Fruit fly (Drosophila melanogaster) whole organism, prepupa: ENCODE measurements around the gene CG7059.

Experiments used
- Blimp-1 ChIP-seq: fragments of 200-800 bp; sonication (Bioruptor generic); optimal IDR thresholded peaks from 3 replicates; lab custom pipeline; 2017; ENCODE audit warnings: missing biosample characterization, missing genetic modification characterization, mild to moderate bottlenecking, moderate library complexity, missing genetic modification reagents
- CG10631 ChIP-seq: fragments of 200-800 bp; sonication (Bioruptor generic); optimal IDR thresholded peaks from 2 replicates; lab custom pipeline; 2016; ENCODE audit warnings: missing biosample characterization, missing genetic modification characterization
- CG11902 ChIP-seq: fragments of 200-800 bp; sonication (Bioruptor generic); optimal IDR thresholded peaks from 3 replicates; lab custom pipeline; 2016; ENCODE audit warnings: missing biosample characterization, missing genetic modification characterization
- CG1621 ChIP-seq: fragments of 200-800 bp; sonication (Bioruptor generic); optimal IDR thresholded peaks from 3 replicates; lab custom pipeline; 2018; ENCODE audit warnings: missing biosample characterization, mild to moderate bottlenecking, missing genetic modification characterization
- CG3032 ChIP-seq: fragments of 200-800 bp; optimal IDR thresholded peaks from 2 replicates; lab custom pipeline; 2019; ENCODE audit warnings: missing biosample characterization, mild to moderate bottlenecking, missing genetic modification characterization, moderate library complexity
- CG31627 ChIP-seq: fragments of 200-800 bp; sonication (Bioruptor generic); optimal IDR thresholded peaks from 3 replicates; lab custom pipeline; 2016; ENCODE audit warnings: missing biosample characterization, missing genetic modification characterization
- CG32006 ChIP-seq: fragments of 200-800 bp; sonication (Bioruptor generic); optimal IDR thresholded peaks from 3 replicates; lab custom pipeline; 2017; ENCODE audit warnings: missing biosample characterization, mild to moderate bottlenecking, missing genetic modification characterization
- CG34406 ChIP-seq: fragments of 200-800 bp; sonication (Bioruptor generic); optimal IDR thresholded peaks from 3 replicates; lab custom pipeline; 2016; ENCODE audit warnings: missing biosample characterization, missing genetic modification characterization
- CG3919 ChIP-seq: fragments of 200-800 bp; sonication (Bioruptor generic); optimal IDR thresholded peaks from 3 replicates; lab custom pipeline; 2016; ENCODE audit warnings: missing biosample characterization, missing genetic modification characterization
- CG4318 ChIP-seq: fragments of 200-800 bp; sonication (Bioruptor generic); optimal IDR thresholded peaks from 3 replicates; lab custom pipeline; 2017; ENCODE audit warnings: missing biosample characterization, mild to moderate bottlenecking, missing genetic modification characterization
- CG6276 ChIP-seq: fragments of 200-800 bp; sonication (Bioruptor generic); optimal IDR thresholded peaks from 2 replicates; lab custom pipeline; 2017; ENCODE audit warnings: missing biosample characterization, mild to moderate bottlenecking, missing genetic modification characterization
- CG6792 ChIP-seq: fragments of 200-800 bp; sonication (Bioruptor generic); optimal IDR thresholded peaks from 3 replicates; lab custom pipeline; 2016; ENCODE audit warnings: missing biosample characterization, missing genetic modification characterization
- CG6808 ChIP-seq: fragments of 200-800 bp; sonication (Bioruptor generic); optimal IDR thresholded peaks from 3 replicates; lab custom pipeline; 2017; ENCODE audit warnings: missing biosample characterization, missing genetic modification characterization, mild to moderate bottlenecking, moderate library complexity, missing genetic modification reagents
- CG6854 ChIP-seq: fragments of 200-800 bp; sonication (Bioruptor generic); optimal IDR thresholded peaks from 2 replicates; lab custom pipeline; 2017; ENCODE audit warnings: missing biosample characterization, mild to moderate bottlenecking, missing genetic modification characterization
- CG7368 ChIP-seq: fragments of 200-800 bp; sonication (Bioruptor generic); optimal IDR thresholded peaks from 3 replicates; lab custom pipeline; 2016; ENCODE audit warnings: missing biosample characterization, missing genetic modification characterization
- CG8319 ChIP-seq: fragments of 200-800 bp; sonication (Bioruptor generic); optimal IDR thresholded peaks from 3 replicates; lab custom pipeline; 2016; ENCODE audit warnings: missing biosample characterization, missing genetic modification characterization
- CG8632 ChIP-seq: fragments of 200-800 bp; sonication (Bioruptor generic); optimal IDR thresholded peaks from 3 replicates; lab custom pipeline; 2016; ENCODE audit warnings: missing biosample characterization, missing genetic modification characterization
- CG9139 ChIP-seq: fragments of 200-800 bp; sonication (Bioruptor generic); optimal IDR thresholded peaks from 3 replicates; lab custom pipeline; 2017; ENCODE audit warnings: missing biosample characterization, mild to moderate bottlenecking, missing genetic modification characterization
- Eip75B ChIP-seq: fragments of 200-800 bp; sonication (Bioruptor generic); optimal IDR thresholded peaks from 3 replicates; lab custom pipeline; 2016; ENCODE audit warnings: missing biosample characterization, missing genetic modification characterization
- Eip78C ChIP-seq: fragments of 200-800 bp; sonication (Bioruptor generic); peaks from one replicate; lab custom pipeline; 2016; ENCODE audit warnings: missing biosample characterization, missing genetic modification characterization
- Ets21C ChIP-seq: fragments of 200-800 bp; sonication (Bioruptor generic); optimal IDR thresholded peaks from 3 replicates; lab custom pipeline; 2016; ENCODE audit warnings: missing biosample characterization, missing genetic modification characterization
- Ets96B ChIP-seq: fragments of 200-800 bp; optimal IDR thresholded peaks from 2 replicates; lab custom pipeline; 2019; ENCODE audit warnings: missing biosample characterization, mild to moderate bottlenecking, missing genetic modification characterization, moderate library complexity
- Gug ChIP-seq: fragments of 200-800 bp; sonication (Bioruptor generic); IDR thresholded peaks from 2 replicates; pipeline ENCODE4 v1.3.6; 2022; ENCODE audit warnings: missing biosample characterization, missing genetic modification characterization
- Hr38 ChIP-seq: sonication (Bioruptor generic); optimal IDR thresholded peaks from 2 replicates; lab custom pipeline; 2016; ENCODE audit warnings: missing biosample characterization, missing genetic modification characterization
- Hr39 ChIP-seq: fragments of 200-800 bp; sonication (Bioruptor generic); optimal IDR thresholded peaks from 2 replicates; lab custom pipeline; 2016; ENCODE audit warnings: missing biosample characterization, missing genetic modification characterization
- Lpt ChIP-seq: fragments of 200-800 bp; sonication (Bioruptor generic); optimal IDR thresholded peaks from 3 replicates; lab custom pipeline; 2016; ENCODE audit warnings: missing biosample characterization, missing genetic modification characterization
- Met ChIP-seq: fragments of 200-800 bp; sonication (Bioruptor generic); optimal IDR thresholded peaks from 3 replicates; lab custom pipeline; 2016; ENCODE audit warnings: missing biosample characterization, missing genetic modification characterization
- OdsH ChIP-seq: fragments of 200-800 bp; sonication (Bioruptor generic); optimal IDR thresholded peaks from 3 replicates; lab custom pipeline; 2016; ENCODE audit warnings: missing biosample characterization, missing genetic modification characterization
- Sox14 ChIP-seq: fragments of 200-800 bp; sonication (Bioruptor generic); optimal IDR thresholded peaks from 3 replicates; lab custom pipeline; 2016; ENCODE audit warnings: missing biosample characterization, missing genetic modification characterization
- achi ChIP-seq: fragments of 200-800 bp; sonication (Bioruptor generic); optimal IDR thresholded peaks from 3 replicates; lab custom pipeline; 2016; ENCODE audit warnings: missing biosample characterization, missing genetic modification characterization
- acj6 ChIP-seq: fragments of 200-800 bp; sonication (Bioruptor generic); optimal IDR thresholded peaks from 3 replicates; lab custom pipeline; 2016; ENCODE audit warnings: missing biosample characterization, missing genetic modification characterization
- cyc ChIP-seq: fragments of 200-800 bp; sonication (Bioruptor generic); optimal IDR thresholded peaks from 3 replicates; lab custom pipeline; 2016; ENCODE audit warnings: missing biosample characterization, missing genetic modification characterization
- dac ChIP-seq: fragments of 200-800 bp; sonication (Bioruptor generic); optimal IDR thresholded peaks from 2 replicates; lab custom pipeline; 2017; ENCODE audit warnings: missing biosample characterization, mild to moderate bottlenecking, missing genetic modification characterization
- dsx ChIP-seq: fragments of 200-800 bp; optimal IDR thresholded peaks from 3 replicates; lab custom pipeline; 2019; ENCODE audit warnings: missing biosample characterization, mild to moderate bottlenecking, missing genetic modification characterization, moderate library complexity; ENCODE audit not compliant: poor library complexity, severe bottlenecking
- eg ChIP-seq: fragments of 200-800 bp; sonication (Bioruptor generic); IDR thresholded peaks from 3 replicates; pipeline ENCODE4 v1.3.6; 2022; ENCODE audit warnings: missing biosample characterization, missing genetic modification characterization
- fd59A ChIP-seq: fragments of 200-800 bp; sonication (Bioruptor generic); optimal IDR thresholded peaks from 2 replicates; lab custom pipeline; 2017; ENCODE audit warnings: missing biosample characterization, mild to moderate bottlenecking, missing genetic modification characterization, missing genetic modification reagents
- fkh ChIP-seq: fragments of 200-800 bp; sonication (Bioruptor generic); optimal IDR thresholded peaks from 3 replicates; lab custom pipeline; 2017; ENCODE audit warnings: missing biosample characterization, mild to moderate bottlenecking, missing genetic modification characterization, moderate library complexity
- lz ChIP-seq: fragments of 200-800 bp; sonication (Bioruptor generic); optimal IDR thresholded peaks from 3 replicates; lab custom pipeline; 2016; ENCODE audit warnings: missing biosample characterization, missing genetic modification characterization
- net ChIP-seq: fragments of 200-800 bp; sonication (Bioruptor generic); optimal IDR thresholded peaks from 3 replicates; lab custom pipeline; 2016; ENCODE audit warnings: missing biosample characterization, missing genetic modification characterization
- pdm3 ChIP-seq: fragments of 200-800 bp; sonication (Bioruptor generic); optimal IDR thresholded peaks from 3 replicates; lab custom pipeline; 2016; ENCODE audit warnings: missing biosample characterization, missing genetic modification characterization
- ss ChIP-seq, 2 experiments: fragments of 200-800 bp; sonication (Bioruptor generic); optimal IDR thresholded peaks; 2 replicates in 1 of 2; 3 replicates in 1 of 2; lab custom pipeline; 2017 to 2018; ENCODE audit warnings: mild to moderate bottlenecking in 2 of 2, missing biosample characterization in 2 of 2, missing genetic modification characterization in 2 of 2, moderate library complexity in 1 of 2
- svp ChIP-seq: fragments of 200-800 bp; sonication (Bioruptor generic); peaks from one replicate; lab custom pipeline; 2016; ENCODE audit warnings: missing biosample characterization, missing genetic modification characterization
- topi ChIP-seq: fragments of 200-800 bp; sonication (Bioruptor generic); optimal IDR thresholded peaks from 3 replicates; lab custom pipeline; 2016; ENCODE audit warnings: missing biosample characterization, missing genetic modification characterization
- vri ChIP-seq: fragments of 200-800 bp; sonication (Bioruptor generic); optimal IDR thresholded peaks from 3 replicates; lab custom pipeline; 2016; ENCODE audit warnings: missing biosample characterization, mild to moderate bottlenecking, missing genetic modification characterization

Gene CG7059

DNA sequence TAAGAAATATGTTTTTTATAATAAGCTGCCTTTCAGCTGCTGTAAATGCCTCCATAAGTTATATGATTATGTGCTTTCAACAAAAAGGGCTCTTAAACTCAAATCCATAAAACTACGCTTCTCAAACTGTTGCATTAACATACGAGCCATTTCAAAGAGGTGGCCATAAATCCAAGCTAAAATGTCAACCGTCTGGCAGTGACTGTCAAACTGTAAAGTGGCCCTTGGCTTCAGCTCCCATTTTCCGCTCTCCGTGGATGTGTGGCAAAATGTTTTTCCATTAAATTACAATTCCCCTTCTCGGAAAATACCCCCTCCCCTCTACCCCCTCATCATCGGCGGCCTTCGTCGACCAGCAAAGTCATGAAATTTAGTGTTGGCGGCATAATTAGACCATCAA is 46.9 kb upstream of the CG7059 start:
- TF ChIP-seq CG32006 (GFP tag; lab: Kevin White, UChicago) (no peak), Ets96B (tag; lab: Kevin White, UChicago) (no peak), CG10631 (GFP tag; lab: Kevin White, UChicago) (no peak), CG7368 (GFP tag; lab: Kevin White, UChicago) (no peak), OdsH (GFP tag; lab: Kevin White, UChicago) (no peak), Eip75B (GFP tag; lab: Kevin White, UChicago) (no peak), ss (GFP tag; optimal IDR thresholded peaks at IDR 0.05; lab: Kevin White, UChicago) (no peak), CG3919 (no peak), achi (GFP tag; lab: Kevin White, UChicago) (no peak), CG1621 (tag; lab: Kevin White, UChicago) (no peak), svp (GFP tag; lab: Kevin White, UChicago) (no peak), Sox14 (no peak)

DNA sequence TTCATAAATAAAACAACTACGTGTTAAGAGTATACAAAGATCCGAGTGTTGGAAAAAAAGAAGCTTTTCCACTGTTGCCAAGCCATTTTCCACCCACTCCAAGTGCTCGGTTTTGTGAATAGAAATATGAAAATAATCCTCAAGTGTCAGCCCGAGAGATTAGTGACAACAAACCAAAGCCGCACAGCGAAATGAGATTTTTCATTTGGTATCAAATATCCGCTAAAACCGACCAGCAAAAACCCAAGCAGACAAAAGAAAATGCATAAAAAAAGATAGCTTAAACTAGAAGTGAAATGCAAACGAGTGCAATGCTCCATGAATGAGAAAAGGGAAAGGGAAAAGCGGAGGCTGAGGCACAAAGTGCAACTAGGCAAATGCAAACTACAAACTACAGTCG is 38.2 kb upstream of the CG7059 start, which contains the start of gene rdhB:
Gene rdhB (plus strand): TSS at position 301 of the 400 bp plus-strand sequence.
- TF ChIP-seq acj6: no peak

DNA sequence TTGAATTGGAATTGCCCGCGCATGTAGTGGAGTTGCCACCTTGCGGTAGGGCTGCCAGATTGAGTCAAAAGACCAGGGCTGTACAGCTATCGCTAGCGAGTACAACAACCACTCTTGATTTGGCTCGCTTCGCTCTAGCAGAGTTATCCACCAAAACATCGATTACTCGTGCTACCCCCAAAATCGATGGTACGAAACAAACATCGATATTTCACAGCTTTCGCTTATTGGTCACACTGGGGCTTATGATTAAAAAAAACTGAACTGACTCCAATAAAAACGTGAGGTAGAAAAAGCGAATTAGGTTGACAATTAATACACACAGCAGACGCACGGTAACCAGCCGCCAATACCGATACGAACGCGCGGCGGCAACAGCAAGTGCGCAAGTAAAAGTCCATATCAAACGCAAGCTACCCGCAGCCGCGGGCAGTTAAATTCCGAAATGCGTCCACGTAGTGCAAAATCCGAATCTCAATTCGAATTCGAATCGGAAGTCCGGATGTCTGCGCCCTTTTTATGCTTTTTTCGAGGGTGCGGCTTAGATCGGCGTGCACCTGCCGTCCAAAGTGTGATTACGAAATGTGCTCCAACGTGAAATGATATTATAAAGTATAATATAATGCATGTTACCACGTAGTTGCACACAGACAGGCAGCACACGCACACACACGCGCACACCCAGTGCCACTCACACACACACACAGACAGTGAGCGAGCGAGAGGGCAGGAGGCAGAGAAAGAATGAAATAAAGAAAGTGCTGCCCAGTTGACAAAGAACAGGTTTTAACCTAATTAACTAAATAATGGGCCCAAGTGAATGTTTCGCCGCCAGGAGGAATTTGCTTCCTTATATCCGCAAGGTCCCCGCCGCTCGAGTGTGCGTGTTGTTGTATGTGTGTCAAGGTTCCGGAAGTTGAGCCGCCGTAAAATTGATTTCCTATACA is 32.8 kb upstream of the CG7059 start, which contains the start of gene Sar1:
Gene Sar1 (plus strand): TSS at position 222 of the 947 bp plus-strand sequence.
- TF ChIP-seq fd59A (no peak), ss (GFP tag; optimal IDR thresholded peaks at IDR 0.05; lab: Kevin White, UChicago) (peak; percentile 44 to 60), Ets96B (tag; lab: Kevin White, UChicago) (no peak), Lpt (no peak), CG10631 (GFP tag; lab: Kevin White, UChicago) (no peak), lz (GFP tag; lab: Kevin White, UChicago) (no peak), CG8319 (no peak), cyc (GFP tag; lab: Kevin White, UChicago) (peak; percentile 1), OdsH (GFP tag; lab: Kevin White, UChicago) (no peak), Blimp-1 (GFP tag; lab: Kevin White, UChicago) (peak; percentile 96), CG6854 (GFP tag; lab: Kevin White, UChicago) (peak; percentile 68), CG8632 (GFP tag; lab: Kevin White, UChicago) (no peak), CG1621 (tag; lab: Kevin White, UChicago) (peak; percentile 62), vri (peak; percentile 75), Eip78C (peak; percentile 57), CG34406 (GFP tag; lab: Kevin White, UChicago) (no peak), eg (GFP tag; lab: Robert Waterston, UW) (no peak), pdm3 (no peak), acj6 (no peak), Gug (GFP tag; lab: Robert Waterston, UW) (no peak), CG6808 (GFP tag; lab: Kevin White, UChicago) (peak; percentile 58), CG31627 (GFP tag; lab: Kevin White, UChicago) (peak; percentile 2), topi (GFP tag; lab: Kevin White, UChicago) (no peak), CG4318 (no peak), CG6792 (GFP tag; lab: Kevin White, UChicago) (no peak), dac (GFP tag; lab: Kevin White, UChicago) (no peak), Hr38 (GFP tag; lab: Kevin White, UChicago) (no peak), CG11902 (no peak), CG3919 (peak; percentile 1), Eip75B (GFP tag; lab: Kevin White, UChicago) (peak; percentile 73), achi (GFP tag; lab: Kevin White, UChicago) (no peak), svp (GFP tag; lab: Kevin White, UChicago) (peak; percentile 44), CG7368 (GFP tag; lab: Kevin White, UChicago) (no peak), CG32006 (GFP tag; lab: Kevin White, UChicago) (no peak), CG6276 (GFP tag; lab: Kevin White, UChicago) (peak; percentile 41), CG9139 (no peak), fkh (GFP tag; lab: Kevin White, UChicago) (no peak), Hr39 (GFP tag; lab: Kevin White, UChicago) (peak; percentile 17), dsx (GFP tag; lab: Kevin White, UChicago) (no peak), Met (GFP tag; lab: Kevin White, UChicago) (peak; percentile 51), Ets21C (GFP tag; lab: Kevin White, UChicago) (no peak), CG3032 (tag; lab: Kevin White, UChicago) (no peak), Sox14 (peak; percentile 71), net (GFP tag; lab: Kevin White, UChicago) (no peak)
